Worm (Caenorhabditis elegans): Measurements from ENCODE around the gene R11E3.19.

DNA sequence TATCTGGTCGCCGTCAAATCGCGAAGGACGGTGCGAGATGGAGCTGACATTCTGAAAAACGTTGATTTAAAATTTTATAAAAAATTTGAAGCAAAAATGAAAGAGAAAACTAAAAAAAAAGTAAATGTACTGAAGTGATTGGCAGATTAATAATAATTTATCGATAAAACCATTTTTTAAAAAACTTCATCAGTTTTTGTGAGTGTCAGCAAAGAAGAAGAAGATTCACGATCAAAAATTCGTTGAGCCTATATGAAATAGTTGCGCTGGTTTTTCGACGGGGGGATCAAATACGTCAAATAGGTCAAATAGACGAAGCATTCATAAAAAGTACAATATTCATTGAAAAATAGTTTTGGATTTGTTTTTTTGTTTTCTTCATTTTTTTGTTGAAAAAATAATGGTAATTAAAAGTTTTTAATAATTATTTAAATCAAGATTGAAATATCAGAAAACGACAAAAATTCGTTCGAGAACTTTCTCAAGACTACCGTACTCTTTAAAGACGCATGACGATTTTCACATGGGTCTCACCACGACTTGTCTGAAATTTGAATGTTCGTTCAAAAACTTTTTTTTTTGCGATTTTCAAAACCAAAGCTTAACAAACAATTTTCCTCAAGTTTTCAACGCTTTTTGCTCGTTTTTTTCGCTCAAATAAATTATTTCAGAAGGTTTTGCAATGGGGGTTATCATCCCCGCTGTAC is 15.4 kb downstream of the R11E3.19 start, which contains the start of the genes memi-1 and cyp-31A3:
- no peak for TF ChIP-seq him-1 (tag; optimal IDR thresholded peaks at IDR 0.05)
- no peak for TF ChIP-seq W03F9.2 (tag; optimal IDR thresholded peaks at IDR 0.05)
- no peak for TF ChIP-seq dao-5 (tag; optimal IDR thresholded peaks at IDR 0.05)
